Fruit fly (Drosophila melanogaster) whole organism, pupa: ENCODE measurements around the gene LManV.

Source experiments
- CG13204 ChIP-seq: fragments of 200-800 bp; sonication (Bioruptor generic); optimal IDR thresholded peaks from 2 replicates; lab custom pipeline; 2018; ENCODE audit warnings: missing biosample characterization, mild to moderate bottlenecking, missing genetic modification characterization, moderate library complexity
- CG14655 ChIP-seq: fragments of 200-800 bp; sonication (Bioruptor generic); optimal IDR thresholded peaks from 3 replicates; lab custom pipeline; 2017; ENCODE audit warnings: mild to moderate bottlenecking, missing biosample characterization, missing genetic modification reagents, missing genetic modification characterization
- CG32121 ChIP-seq: fragments of 200-800 bp; sonication (Bioruptor generic); IDR thresholded peaks from 2 replicates; pipeline ENCODE4 v1.3.6; 2022; ENCODE audit warnings: missing biosample characterization, missing genetic modification characterization
- CG4496 ChIP-seq: fragments of 200-800 bp; sonication (Bioruptor generic); IDR thresholded peaks from 3 replicates; pipeline ENCODE4 v1.3.6; 2022; ENCODE audit warnings: missing biosample characterization, missing genetic modification characterization
- CG8159 ChIP-seq: fragments of 200-800 bp; sonication (Bioruptor generic); optimal IDR thresholded peaks from 3 replicates; lab custom pipeline; 2018; ENCODE audit warnings: missing biosample characterization, mild to moderate bottlenecking, missing genetic modification characterization, moderate library complexity
- CG8301 ChIP-seq: fragments of 200-800 bp; sonication (Bioruptor generic); optimal IDR thresholded peaks from 2 replicates; lab custom pipeline; 2018; ENCODE audit warnings: missing biosample characterization, mild to moderate bottlenecking, missing genetic modification characterization
- CG9948 ChIP-seq: fragments of 200-800 bp; sonication (Bioruptor generic); optimal IDR thresholded peaks from 2 replicates; lab custom pipeline; 2018; ENCODE audit warnings: missing biosample characterization, mild to moderate bottlenecking, missing genetic modification characterization, moderate library complexity
- D1 ChIP-seq: fragments of 200-800 bp; sonication (Bioruptor generic); optimal IDR thresholded peaks from 2 replicates; lab custom pipeline; 2018; ENCODE audit warnings: missing biosample characterization, mild to moderate bottlenecking, missing genetic modification characterization, moderate library complexity
- EcR ChIP-seq: fragments of 200-800 bp; sonication (Bioruptor generic); optimal IDR thresholded peaks from 3 replicates; lab custom pipeline; 2019; ENCODE audit warnings: missing biosample characterization, missing genetic modification characterization, mild to moderate bottlenecking, moderate library complexity, missing genetic modification reagents
- Ets98B ChIP-seq: fragments of 200-800 bp; sonication (Bioruptor generic); IDR thresholded peaks from 2 replicates; pipeline ENCODE4 v1.3.6; 2022; ENCODE audit warnings: missing biosample characterization, missing genetic modification characterization
- Pif1B ChIP-seq: fragments of 200-800 bp; sonication (Bioruptor generic); optimal IDR thresholded peaks from 3 replicates; lab custom pipeline; 2016; ENCODE audit warnings: missing biosample characterization, missing genetic modification characterization
- fd96Ca ChIP-seq: fragments of 200-800 bp; sonication (Bioruptor generic); IDR thresholded peaks from 3 replicates; pipeline ENCODE4 v1.3.6; 2022; ENCODE audit warnings: missing biosample characterization, missing genetic modification characterization

- TF ChIP-seq CG4496 (GFP tag; lab: Robert Waterston, UW) = 0 out of 3 replicates have a peak, but pooled peaks have one; percentile 25
- no peak for TF ChIP-seq CG9948 (tag; lab: Kevin White, UChicago)
- no peak for TF ChIP-seq D1 (tag; lab: Kevin White, UChicago)
- peak; percentile 7 for TF ChIP-seq Pif1B (GFP tag; lab: Kevin White, UChicago)
- TF ChIP-seq CG8301 (tag; lab: Kevin White, UChicago) = no peak
- TF ChIP-seq CG13204 (GFP tag; lab: Kevin White, UChicago) = peak; percentile 18
- no peak for TF ChIP-seq CG32121
- TF ChIP-seq EcR (GFP tag; lab: Kevin White, UChicago) = peak; percentile 95
- peak; percentile 34; the same call in 1 of the 2 replicates for TF ChIP-seq Ets98B (GFP tag; lab: Robert Waterston, UW)
- no peak for TF ChIP-seq CG8159 (tag; lab: Kevin White, UChicago)
- no peak for TF ChIP-seq CG14655 (GFP tag; lab: Kevin White, UChicago)
- no peak for TF ChIP-seq fd96Ca
Observed at dm6 chr2L:8739984-8740756, 35.9 kb downstream of the LManV start, which contains the start of gene raw.
